Fruit fly (Drosophila melanogaster) whole organism, embryonic: ENCODE results near the gene fru.

Experiments used
- ATbp ChIP-seq: fragments of 200-800 bp; sonication (Bioruptor generic); optimal IDR thresholded peaks from 2 replicates; lab custom pipeline; 2017; ENCODE audit warnings: missing biosample characterization, mild to moderate bottlenecking, missing genetic modification characterization, missing genetic modification reagents
- CG11504 ChIP-seq: fragments of 200-800 bp; sonication (Bioruptor generic); optimal IDR thresholded peaks from 3 replicates; lab custom pipeline; 2019; ENCODE audit warnings: missing biosample characterization, mild to moderate bottlenecking, missing genetic modification characterization, moderate library complexity
- CG12155 ChIP-seq: fragments of 200-800 bp; sonication (Bioruptor generic); optimal IDR thresholded peaks from 3 replicates; lab custom pipeline; 2016; ENCODE audit warnings: missing biosample characterization, missing genetic modification characterization
- CG13296 ChIP-seq: fragments of 200-800 bp; sonication (Bioruptor generic); optimal IDR thresholded peaks from 3 replicates; lab custom pipeline; 2018; ENCODE audit warnings: missing biosample characterization, mild to moderate bottlenecking, missing genetic modification characterization
- CG13424 ChIP-seq: fragments of 200-800 bp; sonication (Bioruptor generic); optimal IDR thresholded peaks from 2 replicates; lab custom pipeline; 2019; ENCODE audit warnings: missing biosample characterization, mild to moderate bottlenecking, missing genetic modification characterization, moderate library complexity
- CG13775 ChIP-seq: fragments of 200-800 bp; sonication (Bioruptor generic); optimal IDR thresholded peaks from 3 replicates; lab custom pipeline; 2017; ENCODE audit warnings: missing biosample characterization, mild to moderate bottlenecking, missing genetic modification characterization
- CG1602 ChIP-seq: fragments of 200-800 bp; sonication (Bioruptor generic); optimal IDR thresholded peaks from 3 replicates; lab custom pipeline; 2016; ENCODE audit warnings: missing biosample characterization, missing genetic modification characterization
- CG17328 ChIP-seq: fragments of 200-800 bp; sonication (Bioruptor generic); IDR thresholded peaks from 2 replicates; pipeline ENCODE4 v1.3.6; 2022; ENCODE audit warnings: missing biosample characterization, missing genetic modification characterization
- CG17802 ChIP-seq: fragments of 200-800 bp; sonication (Bioruptor generic); optimal IDR thresholded peaks from 2 replicates; lab custom pipeline; 2018; ENCODE audit warnings: missing biosample characterization, mild to moderate bottlenecking, missing genetic modification characterization, moderate library complexity
- CG18599 ChIP-seq: fragments of 200-800 bp; sonication (Bioruptor generic); optimal IDR thresholded peaks from 3 replicates; lab custom pipeline; 2017; ENCODE audit warnings: missing biosample characterization, missing genetic modification characterization, mild to moderate bottlenecking, moderate library complexity, missing genetic modification reagents
- CG2712 ChIP-seq: fragments of 200-800 bp; optimal IDR thresholded peaks from 3 replicates; lab custom pipeline; 2019; ENCODE audit warnings: missing biosample characterization, mild to moderate bottlenecking, missing genetic modification characterization, moderate library complexity
- CG31224 ChIP-seq: fragments of 200-800 bp; sonication (Bioruptor generic); IDR thresholded peaks from 2 replicates; pipeline ENCODE4 v1.3.6; 2022; ENCODE audit warnings: missing biosample characterization, missing genetic modification characterization
- CG3281 ChIP-seq: fragments of 200-800 bp; sonication (Bioruptor generic); optimal IDR thresholded peaks from 3 replicates; lab custom pipeline; 2017; ENCODE audit warnings: missing biosample characterization, mild to moderate bottlenecking, missing genetic modification characterization
- CG33557 ChIP-seq: fragments of 200-800 bp; sonication (Bioruptor generic); optimal IDR thresholded peaks from 2 replicates; lab custom pipeline; 2019; ENCODE audit warnings: missing biosample characterization, mild to moderate bottlenecking, missing genetic modification characterization, moderate library complexity
- CG4424 ChIP-seq: fragments of 200-800 bp; sonication (Bioruptor generic); optimal IDR thresholded peaks from 3 replicates; lab custom pipeline; 2016; ENCODE audit warnings: missing biosample characterization, missing genetic modification characterization
- CG6175 ChIP-seq: fragments of 200-800 bp; sonication (Bioruptor generic); IDR thresholded peaks from 3 replicates; pipeline ENCODE4 v1.3.6; 2022; ENCODE audit warnings: missing biosample characterization, missing genetic modification characterization
- CG6683 ChIP-seq: fragments of 200-800 bp; sonication (Bioruptor generic); optimal IDR thresholded peaks from 2 replicates; lab custom pipeline; 2017; ENCODE audit warnings: missing biosample characterization, mild to moderate bottlenecking, missing genetic modification characterization, missing genetic modification reagents
- CG6765 ChIP-seq: fragments of 200-800 bp; sonication (Bioruptor generic); optimal IDR thresholded peaks from 3 replicates; lab custom pipeline; 2017; ENCODE audit warnings: missing biosample characterization, mild to moderate bottlenecking, missing genetic modification characterization
- CG7786 ChIP-seq: fragments of 200-800 bp; sonication (Bioruptor generic); optimal IDR thresholded peaks from 2 replicates; lab custom pipeline; 2016; ENCODE audit warnings: missing biosample characterization, missing genetic modification characterization
- CG7987 ChIP-seq: fragments of 200-800 bp; sonication (Bioruptor generic); optimal IDR thresholded peaks from 2 replicates; lab custom pipeline; 2018; ENCODE audit warnings: missing biosample characterization, mild to moderate bottlenecking, missing genetic modification characterization, moderate library complexity
- CG9817 ChIP-seq: fragments of 200-800 bp; sonication (Bioruptor generic); optimal IDR thresholded peaks from 2 replicates; lab custom pipeline; 2018; ENCODE audit warnings: missing biosample characterization, mild to moderate bottlenecking, missing genetic modification characterization, moderate library complexity
- Dref ChIP-seq: fragments of 200-800 bp; sonication (Bioruptor generic); IDR thresholded peaks from 2 replicates; pipeline ENCODE4 v1.3.6; 2022; ENCODE audit warnings: missing biosample characterization, missing genetic modification characterization
- Ets65A ChIP-seq: fragments of 200-800 bp; sonication (Bioruptor generic); peaks from one replicate; lab custom pipeline; 2016; ENCODE audit warnings: missing biosample characterization, missing genetic modification characterization
- GATAe ChIP-seq: fragments of 200-800 bp; sonication (Bioruptor generic); conservative IDR thresholded peaks from 2 replicates; pipeline ENCODE4 v1.3.6; 2022; ENCODE audit warnings: missing biosample characterization, missing genetic modification characterization
- Gug ChIP-seq: fragments of 200-800 bp; sonication (Bioruptor generic); IDR thresholded peaks from 4 replicates; pipeline ENCODE4 v1.3.6; 2022; ENCODE audit warnings: missing biosample characterization, missing genetic modification characterization
- H2.0 ChIP-seq: fragments of 200-800 bp; sonication (Bioruptor generic); IDR thresholded peaks from 2 replicates; pipeline ENCODE4 v1.3.6; 2022; ENCODE audit warnings: missing biosample characterization, missing genetic modification characterization
- Hmr ChIP-seq: fragments of 200-800 bp; sonication (Bioruptor generic); optimal IDR thresholded peaks from 3 replicates; lab custom pipeline; 2017; ENCODE audit warnings: mild to moderate bottlenecking, missing biosample characterization, missing genetic modification reagents, missing genetic modification characterization
- Hr3 ChIP-seq: fragments of 200-800 bp; sonication (Bioruptor generic); optimal IDR thresholded peaks from 3 replicates; lab custom pipeline; 2016; ENCODE audit warnings: missing biosample characterization, missing genetic modification characterization
- NC2α ChIP-seq: fragments of 200-800 bp; sonication (Bioruptor generic); optimal IDR thresholded peaks from 2 replicates; lab custom pipeline; 2016; ENCODE audit warnings: missing biosample characterization, missing genetic modification characterization
- Neu2 ChIP-seq: fragments of 200-800 bp; sonication (Bioruptor generic); optimal IDR thresholded peaks from 3 replicates; lab custom pipeline; 2016; ENCODE audit warnings: missing biosample characterization, missing genetic modification characterization, borderline replicate concordance
- NfI ChIP-seq: fragments of 200-800 bp; sonication (Bioruptor generic); optimal IDR thresholded peaks from 3 replicates; lab custom pipeline; 2018; ENCODE audit warnings: missing biosample characterization, mild to moderate bottlenecking, missing genetic modification characterization, moderate library complexity
- Oli ChIP-seq: fragments of 200-800 bp; sonication (Bioruptor generic); optimal IDR thresholded peaks from 2 replicates; lab custom pipeline; 2018; ENCODE audit warnings: missing biosample characterization, mild to moderate bottlenecking, missing genetic modification characterization, moderate library complexity
- Ravus ChIP-seq: fragments of 200-800 bp; sonication (Bioruptor generic); IDR thresholded peaks from 2 replicates; pipeline ENCODE4 v1.3.6; 2022; ENCODE audit warnings: missing biosample characterization, missing genetic modification characterization
- Sin3A ChIP-seq: fragments of >200 bp; optimal IDR thresholded peaks from 2 replicates; lab custom pipeline; 2018
- Ssrp ChIP-seq: fragments of 200-800 bp; sonication (Bioruptor generic); optimal IDR thresholded peaks from 2 replicates; lab custom pipeline; 2018; ENCODE audit warnings: missing biosample characterization, mild to moderate bottlenecking, missing genetic modification characterization, moderate library complexity
- Xrp1 ChIP-seq: fragments of 200-800 bp; sonication (Bioruptor generic); IDR thresholded peaks from 2 replicates; pipeline ENCODE4 v1.3.6; 2022; ENCODE audit warnings: missing biosample characterization, missing genetic modification characterization
- bcd ChIP-seq: fragments of 200-800 bp; sonication (Bioruptor generic); optimal IDR thresholded peaks from 2 replicates; lab custom pipeline; 2017; ENCODE audit warnings: missing biosample characterization, mild to moderate bottlenecking, missing genetic modification characterization
- corto ChIP-seq: fragments of 200-800 bp; sonication (Bioruptor generic); optimal IDR thresholded peaks from 2 replicates; lab custom pipeline; 2016; ENCODE audit warnings: missing biosample characterization, mild to moderate bottlenecking, missing genetic modification characterization, moderate library complexity
- croc ChIP-seq: fragments of 200-800 bp; sonication (Bioruptor generic); conservative IDR thresholded peaks from 3 replicates; pipeline ENCODE4 v1.3.6; 2022; ENCODE audit warnings: missing biosample characterization, missing genetic modification characterization
- esg ChIP-seq: fragments of 200-800 bp; sonication (Bioruptor generic); conservative IDR thresholded peaks from 2 replicates; pipeline ENCODE4 v1.3.6; 2022; ENCODE audit warnings: missing biosample characterization, missing genetic modification characterization
- fd3F ChIP-seq: fragments of 200-800 bp; sonication (Bioruptor generic); optimal IDR thresholded peaks from 2 replicates; lab custom pipeline; 2018; ENCODE audit warnings: missing biosample characterization, mild to moderate bottlenecking, missing genetic modification characterization, moderate library complexity
- gem ChIP-seq: fragments of 200-800 bp; sonication (Bioruptor generic); optimal IDR thresholded peaks from 2 replicates; lab custom pipeline; 2019; ENCODE audit warnings: missing biosample characterization, mild to moderate bottlenecking, missing genetic modification characterization, moderate library complexity
- hkb ChIP-seq, 2 experiments: fragments of 200-800 bp in 1 of 2; fragments of >200 bp in 1 of 2; sonication (Bioruptor generic) in 1 of 2; IDR thresholded peaks in 1 of 2; optimal IDR thresholded peaks in 1 of 2; 2 replicates each; pipeline versions ENCODE4 v1.3.6 to Lab custom; 2017 to 2022; ENCODE audit warnings: missing biosample characterization in 1 of 2, missing genetic modification characterization in 1 of 2
- nmo ChIP-seq: fragments of 200-800 bp; sonication (Bioruptor generic); optimal IDR thresholded peaks from 2 replicates; lab custom pipeline; 2018; ENCODE audit warnings: missing biosample characterization, mild to moderate bottlenecking, missing genetic modification characterization, moderate library complexity
- odd ChIP-seq: fragments of 200-800 bp; sonication (Bioruptor generic); optimal IDR thresholded peaks from 2 replicates; lab custom pipeline; 2017; ENCODE audit warnings: missing biosample characterization, mild to moderate bottlenecking, missing genetic modification characterization
- row ChIP-seq: fragments of 200-800 bp; sonication (Bioruptor generic); IDR thresholded peaks from 3 replicates; pipeline ENCODE4 v1.3.6; 2022; ENCODE audit warnings: missing biosample characterization, missing genetic modification characterization
- sens ChIP-seq: fragments of 200-800 bp; sonication (Bioruptor generic); peaks from one replicate; lab custom pipeline; 2016; ENCODE audit warnings: missing biosample characterization, missing genetic modification characterization
- slbo ChIP-seq: fragments of 200-800 bp; sonication (Bioruptor generic); IDR thresholded peaks from 2 replicates; pipeline ENCODE4 v1.3.6; 2022; ENCODE audit warnings: missing biosample characterization, missing genetic modification characterization
- stc ChIP-seq: fragments of 200-800 bp; sonication (Bioruptor generic); IDR thresholded peaks from 2 replicates; pipeline ENCODE4 v1.3.6; 2022; ENCODE audit warnings: missing biosample characterization, missing genetic modification characterization
- wdn ChIP-seq: fragments of 200-800 bp; sonication (Bioruptor generic); IDR thresholded peaks from 2 replicates; pipeline ENCODE4 v1.3.6; 2022; ENCODE audit warnings: missing biosample characterization, missing genetic modification characterization

The fru gene

DNA sequence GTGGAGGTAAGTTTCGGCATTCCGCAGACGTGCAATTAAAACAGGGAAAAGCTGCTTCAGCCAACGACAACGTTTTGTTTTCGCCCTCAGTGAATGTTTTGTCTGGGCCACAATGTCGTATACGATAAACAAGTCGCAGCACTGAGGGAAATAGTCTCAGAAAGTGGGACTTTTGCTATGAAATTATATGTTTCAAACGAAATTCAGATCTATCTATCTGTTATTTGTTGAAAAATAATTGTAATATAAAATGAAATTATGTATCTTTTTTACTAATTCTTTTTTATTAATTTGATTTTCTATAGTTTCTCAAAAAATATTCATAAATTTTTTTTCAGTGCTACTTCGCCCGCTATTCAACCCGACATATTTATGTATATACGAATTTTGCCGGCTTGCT lies 151.9 kb downstream of the fru start (continued):
- peak; percentile 32 for TF ChIP-seq fd3F
- TF ChIP-seq Dref (GFP tag; lab: Robert Waterston, UW), result no peak
- peak; percentile 31; the same call in 1 of the 2 replicates for TF ChIP-seq H2.0
- no peak for TF ChIP-seq CG33557 (GFP tag; lab: Kevin White, UChicago)
- TF ChIP-seq stc (GFP tag; lab: Robert Waterston, UW), result peak; percentile 36; the same call in 1 of the 2 replicates
- TF ChIP-seq CG12155 (GFP tag; lab: Kevin White, UChicago), result no peak
- TF ChIP-seq CG4424, result no peak
- peak; percentile 38 for TF ChIP-seq corto
- TF ChIP-seq hkb (optimal IDR thresholded peaks at IDR 0.05; lab: Kevin White, UChicago), result no peak
- TF ChIP-seq hkb (GFP tag; IDR thresholded peaks at IDR 0.05; lab: Robert Waterston, UW), result peak; percentile 67; the same call in 1 of the 2 replicates
- TF ChIP-seq CG7987 (GFP tag; lab: Kevin White, UChicago), result no peak
- peak; percentile 22 for TF ChIP-seq CG13296
- peak; percentile 52 for TF ChIP-seq nmo
- TF ChIP-seq CG6175 (GFP tag; lab: Robert Waterston, UW), result 0 out of 3 replicates have a peak, but pooled peaks have one; percentile 12
- TF ChIP-seq wdn (GFP tag; lab: Robert Waterston, UW), result no peak
- peak; percentile 24 for TF ChIP-seq Hr3 (GFP tag; lab: Kevin White, UChicago)
- peak; percentile 31; the same call in 1 of the 2 replicates for TF ChIP-seq CG17328 (GFP tag; lab: Robert Waterston, UW)
- TF ChIP-seq CG18599 (GFP tag; lab: Kevin White, UChicago), result peak; percentile 36
- TF ChIP-seq CG6683 (GFP tag; lab: Kevin White, UChicago), result peak; percentile 22
- no peak for TF ChIP-seq NC2α
- no peak for TF ChIP-seq esg (GFP tag; lab: Robert Waterston, UW)
- peak; percentile 61 for TF ChIP-seq CG13424 (tag; lab: Kevin White, UChicago)
- peak; percentile 68; the same call in 1 of the 2 replicates for TF ChIP-seq Xrp1 (GFP tag; lab: Robert Waterston, UW)
- TF ChIP-seq CG9817 (tag; lab: Kevin White, UChicago), result peak; percentile 39
- TF ChIP-seq bcd (GFP tag; lab: Kevin White, UChicago), result no peak
- peak; percentile 34 for TF ChIP-seq CG11504 (tag; lab: Kevin White, UChicago)
- TF ChIP-seq sens (GFP tag; lab: Kevin White, UChicago), result peak; percentile 33
- peak; percentile 59 for TF ChIP-seq CG13775 (GFP tag; lab: Kevin White, UChicago)
- no peak for TF ChIP-seq GATAe
- TF ChIP-seq CG3281, result peak; percentile 7
- TF ChIP-seq CG17802, result no peak
- TF ChIP-seq Sin3A (lab: Kevin White, UChicago), result no peak
- TF ChIP-seq CG2712 (tag; lab: Kevin White, UChicago), result peak; percentile 64
- TF ChIP-seq Gug (GFP tag; lab: Robert Waterston, UW), result peak; percentile 26; the same call in 1 of the 4 replicates
- TF ChIP-seq ATbp, result peak; percentile 19
- TF ChIP-seq slbo (GFP tag; lab: Robert Waterston, UW), result peak; percentile 76
- TF ChIP-seq row (GFP tag; lab: Robert Waterston, UW), result peak; percentile 79
- TF ChIP-seq Neu2 (GFP tag; lab: Kevin White, UChicago), result no peak
- TF ChIP-seq Ssrp, result peak; percentile 56
- peak; percentile 15 for TF ChIP-seq CG6765
- TF ChIP-seq Ets65A (GFP tag; lab: Kevin White, UChicago), result peak; percentile 43
- no peak for TF ChIP-seq Ravus (GFP tag; lab: Robert Waterston, UW)
- peak; percentile 44 for TF ChIP-seq NfI (GFP tag; lab: Kevin White, UChicago)
- 0 out of 3 replicates have a peak, but pooled peaks have one; percentile 24 for TF ChIP-seq croc (GFP tag; lab: Robert Waterston, UW)
- no peak for TF ChIP-seq CG7786
- peak; percentile 50 for TF ChIP-seq Oli (tag; lab: Kevin White, UChicago)
- 0 out of 2 replicates have a peak, but pooled peaks have one; percentile 37 for TF ChIP-seq CG31224 (GFP tag; lab: Robert Waterston, UW)
- peak; percentile 79 for TF ChIP-seq gem (tag; lab: Kevin White, UChicago)
- peak; percentile 54 for TF ChIP-seq Hmr (GFP tag; lab: Kevin White, UChicago)
- TF ChIP-seq CG1602, result peak; percentile 1
- no peak for TF ChIP-seq odd (GFP tag; lab: Kevin White, UChicago)
